Fruit fly (Drosophila melanogaster) whole organism, embryonic: ENCODE measurements around the gene CG10137.

Experiments
- Adf1 ChIP-seq: fragments of 200-800 bp; sonication (Bioruptor generic); IDR thresholded peaks from 2 replicates; pipeline ENCODE4 v1.3.6; 2022; ENCODE audit warnings: missing biosample characterization, missing genetic modification characterization
- Atf-2 ChIP-seq: fragments of 200-800 bp; sonication (Bioruptor generic); optimal IDR thresholded peaks from 2 replicates; lab custom pipeline; 2016; ENCODE audit warnings: missing biosample characterization, missing genetic modification characterization
- Atf6 ChIP-seq: fragments of 200-800 bp; sonication (Bioruptor generic); IDR thresholded peaks from 2 replicates; pipeline ENCODE4 v1.3.6; 2022; ENCODE audit warnings: missing biosample characterization, missing genetic modification characterization
- CG10959 ChIP-seq: fragments of 200-800 bp; sonication (Bioruptor generic); IDR thresholded peaks from 2 replicates; pipeline ENCODE4 v1.3.6; 2022; ENCODE audit warnings: missing biosample characterization, missing genetic modification characterization
- CG12299 ChIP-seq: fragments of 200-800 bp; sonication (Bioruptor generic); optimal IDR thresholded peaks from 2 replicates; lab custom pipeline; 2018; ENCODE audit warnings: missing biosample characterization, mild to moderate bottlenecking, missing genetic modification characterization
- CG13894 ChIP-seq: fragments of 200-800 bp; sonication (Bioruptor generic); optimal IDR thresholded peaks from 3 replicates; lab custom pipeline; 2018; ENCODE audit warnings: missing biosample characterization, mild to moderate bottlenecking, missing genetic modification characterization, moderate library complexity
- CG14710 ChIP-seq: fragments of 200-800 bp; sonication (Bioruptor generic); optimal IDR thresholded peaks from 3 replicates; lab custom pipeline; 2019; ENCODE audit warnings: missing biosample characterization, mild to moderate bottlenecking, missing genetic modification characterization, moderate library complexity
- CG15011 ChIP-seq: fragments of 200-800 bp; sonication (Bioruptor generic); optimal IDR thresholded peaks from 3 replicates; lab custom pipeline; 2018; ENCODE audit warnings: missing biosample characterization, mild to moderate bottlenecking, missing genetic modification characterization
- CG15514 ChIP-seq: fragments of 200-800 bp; sonication (Bioruptor generic); optimal IDR thresholded peaks from 3 replicates; lab custom pipeline; 2017; ENCODE audit warnings: missing biosample characterization, missing genetic modification characterization, mild to moderate bottlenecking, moderate library complexity, missing genetic modification reagents
- CG1603 ChIP-seq: fragments of 200-800 bp; sonication (Bioruptor generic); optimal IDR thresholded peaks from 2 replicates; lab custom pipeline; 2019; ENCODE audit warnings: missing biosample characterization, mild to moderate bottlenecking, missing genetic modification characterization, moderate library complexity
- CG17385 ChIP-seq: fragments of 200-800 bp; sonication (Bioruptor generic); optimal IDR thresholded peaks from 3 replicates; lab custom pipeline; 2018; ENCODE audit warnings: missing biosample characterization, mild to moderate bottlenecking, missing genetic modification characterization
- CG2116 ChIP-seq: fragments of 200-800 bp; sonication (Bioruptor generic); optimal IDR thresholded peaks from 3 replicates; lab custom pipeline; 2018; ENCODE audit warnings: missing biosample characterization, mild to moderate bottlenecking, missing genetic modification characterization
- CG2129 ChIP-seq: fragments of 200-800 bp; sonication (Bioruptor generic); IDR thresholded peaks from 2 replicates; pipeline ENCODE4 v1.3.6; 2022; ENCODE audit warnings: missing biosample characterization, missing genetic modification characterization; ENCODE audit not compliant: partially characterized antibody
- CG2889 ChIP-seq: fragments of 200-800 bp; sonication (Bioruptor generic); IDR thresholded peaks from 3 replicates; pipeline ENCODE4 v1.3.6; 2022; ENCODE audit warnings: missing biosample characterization, missing genetic modification characterization
- CG34224 ChIP-seq: fragments of 200-800 bp; sonication (Bioruptor generic); IDR thresholded peaks from 3 replicates; pipeline ENCODE4 v1.3.6; 2022; ENCODE audit warnings: missing biosample characterization, missing genetic modification characterization; ENCODE audit not compliant: partially characterized antibody
- CG4424 ChIP-seq: fragments of 200-800 bp; sonication (Bioruptor generic); optimal IDR thresholded peaks from 3 replicates; lab custom pipeline; 2016; ENCODE audit warnings: missing biosample characterization, missing genetic modification characterization
- CG6813 ChIP-seq: fragments of 200-800 bp; sonication (Bioruptor generic); optimal IDR thresholded peaks from 2 replicates; lab custom pipeline; 2017; ENCODE audit warnings: missing biosample characterization, missing genetic modification characterization, mild to moderate bottlenecking, moderate library complexity, missing genetic modification reagents
- CG7372 ChIP-seq: fragments of 200-800 bp; sonication (Bioruptor generic); IDR thresholded peaks from 2 replicates; pipeline ENCODE4 v1.3.6; 2022; ENCODE audit warnings: missing biosample characterization, missing genetic modification characterization
- CG7987 ChIP-seq: fragments of 200-800 bp; sonication (Bioruptor generic); optimal IDR thresholded peaks from 2 replicates; lab custom pipeline; 2018; ENCODE audit warnings: missing biosample characterization, mild to moderate bottlenecking, missing genetic modification characterization, moderate library complexity
- CG9932 ChIP-seq: fragments of 200-800 bp; sonication (Bioruptor generic); IDR thresholded peaks from 2 replicates; pipeline ENCODE4 v1.3.6; 2022; ENCODE audit warnings: missing biosample characterization, missing genetic modification characterization
- CoRest ChIP-seq: fragments of 200-800 bp; sonication (Bioruptor generic); optimal IDR thresholded peaks from 3 replicates; lab custom pipeline; 2018; ENCODE audit warnings: missing biosample characterization, mild to moderate bottlenecking, missing genetic modification characterization, moderate library complexity
- Dll ChIP-seq: fragments of 200-800 bp; sonication (Bioruptor generic); IDR thresholded peaks from 4 replicates; pipeline ENCODE4 v1.3.6; 2022; ENCODE audit warnings: missing biosample characterization, missing genetic modification characterization; ENCODE audit not compliant: partially characterized antibody
- Dref ChIP-seq: fragments of 200-800 bp; sonication (Bioruptor generic); IDR thresholded peaks from 2 replicates; pipeline ENCODE4 v1.3.6; 2022; ENCODE audit warnings: missing biosample characterization, missing genetic modification characterization
- E2f2 ChIP-seq: fragments of 200-800 bp; sonication (Bioruptor generic); IDR thresholded peaks from 2 replicates; pipeline ENCODE4 v1.3.6; 2022; ENCODE audit warnings: missing biosample characterization, missing genetic modification characterization
- GATAe ChIP-seq: fragments of 200-800 bp; sonication (Bioruptor generic); conservative IDR thresholded peaks from 2 replicates; pipeline ENCODE4 v1.3.6; 2022; ENCODE audit warnings: missing biosample characterization, missing genetic modification characterization
- Hr51 ChIP-seq, 2 experiments: fragments of 200-800 bp; sonication (Bioruptor generic); optimal IDR thresholded peaks; 2 replicates in 1 of 2; 3 replicates in 1 of 2; lab custom pipeline; 2016 to 2018; ENCODE audit warnings: missing biosample characterization in 2 of 2, missing genetic modification characterization in 2 of 2, mild to moderate bottlenecking in 1 of 2, moderate library complexity in 1 of 2
- Oli ChIP-seq: fragments of 200-800 bp; sonication (Bioruptor generic); optimal IDR thresholded peaks from 2 replicates; lab custom pipeline; 2018; ENCODE audit warnings: missing biosample characterization, mild to moderate bottlenecking, missing genetic modification characterization, moderate library complexity
- Opbp ChIP-seq: fragments of 200-800 bp; sonication (Bioruptor generic); IDR thresholded peaks from 3 replicates; pipeline ENCODE4 v1.3.6; 2022; ENCODE audit warnings: missing biosample characterization, missing genetic modification characterization; ENCODE audit not compliant: partially characterized antibody
- Optix ChIP-seq: fragments of 200-800 bp; sonication (Bioruptor generic); IDR thresholded peaks from 3 replicates; pipeline ENCODE4 v1.3.6; 2022; ENCODE audit warnings: missing biosample characterization, missing genetic modification characterization
- Sry-δ ChIP-seq: fragments of 200-800 bp; sonication (Bioruptor generic); optimal IDR thresholded peaks from 2 replicates; lab custom pipeline; 2016; ENCODE audit warnings: missing biosample characterization, missing genetic modification characterization
- al ChIP-seq: fragments of 200-800 bp; sonication (Bioruptor generic); IDR thresholded peaks from 2 replicates; pipeline ENCODE4 v1.3.6; 2022; ENCODE audit warnings: missing biosample characterization, missing genetic modification characterization
- br ChIP-seq: fragments of >200 bp; optimal IDR thresholded peaks from 2 replicates; lab custom pipeline; 2017
- dmrt11E ChIP-seq: fragments of 200-800 bp; sonication (Bioruptor generic); optimal IDR thresholded peaks from 3 replicates; lab custom pipeline; 2018; ENCODE audit warnings: missing biosample characterization, mild to moderate bottlenecking, missing genetic modification characterization, moderate library complexity
- esg ChIP-seq: fragments of 200-800 bp; sonication (Bioruptor generic); conservative IDR thresholded peaks from 2 replicates; pipeline ENCODE4 v1.3.6; 2022; ENCODE audit warnings: missing biosample characterization, missing genetic modification characterization
- ewg ChIP-seq: fragments of 200-800 bp; sonication (Bioruptor generic); optimal IDR thresholded peaks from 3 replicates; lab custom pipeline; 2017; ENCODE audit warnings: mild to moderate bottlenecking, missing biosample characterization, missing genetic modification reagents, missing genetic modification characterization
- fd102C ChIP-seq: fragments of 200-800 bp; sonication (Bioruptor generic); optimal IDR thresholded peaks from 2 replicates; lab custom pipeline; 2018; ENCODE audit warnings: missing biosample characterization, mild to moderate bottlenecking, missing genetic modification characterization, moderate library complexity
- gfzf ChIP-seq: fragments of 200-800 bp; sonication (Bioruptor generic); optimal IDR thresholded peaks from 2 replicates; lab custom pipeline; 2016; ENCODE audit warnings: missing biosample characterization, mild to moderate bottlenecking, missing genetic modification characterization, moderate library complexity
- ham ChIP-seq: fragments of 200-800 bp; sonication (Bioruptor generic); IDR thresholded peaks from 2 replicates; pipeline ENCODE4 v1.3.6; 2022; ENCODE audit warnings: missing biosample characterization, missing genetic modification characterization
- insv ChIP-seq, 2 experiments: fragments of 200-800 bp; sonication (Bioruptor generic); optimal IDR thresholded peaks; 3 replicates each; lab custom pipeline; 2016 to 2018; ENCODE audit warnings: missing biosample characterization in 2 of 2, missing genetic modification characterization in 2 of 2
- lbe ChIP-seq: fragments of 200-800 bp; sonication (Bioruptor generic); optimal IDR thresholded peaks from 2 replicates; lab custom pipeline; 2016; ENCODE audit warnings: missing biosample characterization, mild to moderate bottlenecking, missing genetic modification characterization
- pfk ChIP-seq: fragments of 200-800 bp; sonication (Bioruptor generic); optimal IDR thresholded peaks from 2 replicates; lab custom pipeline; 2018; ENCODE audit warnings: missing biosample characterization, mild to moderate bottlenecking, missing genetic modification characterization, moderate library complexity
- sc ChIP-seq, 3 experiments: fragments of >200 bp in 2 of 3; fragments of 200-800 bp in 1 of 3; sonication (Bioruptor generic) in 1 of 3; optimal IDR thresholded peaks; 2 replicates in 2 of 3; 3 replicates in 1 of 3; lab custom pipeline; 2017; ENCODE audit warnings: mild to moderate bottlenecking in 1 of 3, missing biosample characterization in 1 of 3, missing genetic modification characterization in 1 of 3, missing genetic modification reagents in 1 of 3
- sens ChIP-seq: fragments of 200-800 bp; sonication (Bioruptor generic); peaks from one replicate; lab custom pipeline; 2016; ENCODE audit warnings: missing biosample characterization, missing genetic modification characterization
- stwl ChIP-seq: fragments of 200-800 bp; sonication (Bioruptor generic); optimal IDR thresholded peaks from 3 replicates; lab custom pipeline; 2018; ENCODE audit warnings: missing biosample characterization, mild to moderate bottlenecking, missing genetic modification characterization, moderate library complexity
- tna ChIP-seq: fragments of 200-800 bp; sonication (Bioruptor generic); IDR thresholded peaks from 2 replicates; pipeline ENCODE4 v1.3.6; 2022; ENCODE audit warnings: missing biosample characterization, missing genetic modification characterization; ENCODE audit not compliant: partially characterized antibody
- trem ChIP-seq: fragments of 200-800 bp; optimal IDR thresholded peaks from 3 replicates; lab custom pipeline; 2019; ENCODE audit warnings: missing biosample characterization, mild to moderate bottlenecking, missing genetic modification characterization, moderate library complexity
- usp ChIP-seq: fragments of >200 bp; optimal IDR thresholded peaks from 2 replicates; lab custom pipeline; 2017; ENCODE audit warnings: missing biosample characterization, missing genetic modification characterization
- wek ChIP-seq: fragments of 200-800 bp; sonication (Bioruptor generic); optimal IDR thresholded peaks from 3 replicates; lab custom pipeline; 2018; ENCODE audit warnings: missing biosample characterization, mild to moderate bottlenecking, missing genetic modification characterization, moderate library complexity
- yki ChIP-seq: fragments of >200 bp; optimal IDR thresholded peaks from 3 replicates; lab custom pipeline; 2018
- zen ChIP-seq: fragments of 200-800 bp; sonication (Bioruptor generic); optimal IDR thresholded peaks from 3 replicates; lab custom pipeline; 2018; ENCODE audit warnings: missing biosample characterization, mild to moderate bottlenecking, missing genetic modification characterization, moderate library complexity

CG10137 gene

dm6 chr2L:19530092-19530491 is 3.6 kb downstream of the CG10137 start, which contains the start of gene CG10165 (continued):
- TF ChIP-seq CG1603 (tag; lab: Kevin White, UChicago) = peak; percentile 16
- TF ChIP-seq CG15011 = no peak
- peak; percentile 5 for TF ChIP-seq Sry-δ (GFP tag; lab: Kevin White, UChicago)
- peak; percentile 4 for TF ChIP-seq CoRest (tag; lab: Kevin White, UChicago)
- TF ChIP-seq CG7372 = no peak
- peak; percentile 45; the same call in 2 of the 4 replicates for TF ChIP-seq Dll
- peak; percentile 26 for TF ChIP-seq CG14710 (tag; lab: Kevin White, UChicago)
- no peak for TF ChIP-seq CG2889 (GFP tag; lab: Robert Waterston, UW)
- peak; percentile 19 for TF ChIP-seq lbe (GFP tag; lab: Kevin White, UChicago)
- TF ChIP-seq CG15514 (GFP tag; lab: Kevin White, UChicago) = peak; percentile 22
- TF ChIP-seq trem (tag; lab: Kevin White, UChicago) = peak; percentile 3
- TF ChIP-seq gfzf (GFP tag; lab: Kevin White, UChicago) = peak; percentile 7
- no peak for TF ChIP-seq CG10959 (GFP tag; lab: Robert Waterston, UW)
- peak; percentile 95 for TF ChIP-seq CG2116 (GFP tag; lab: Kevin White, UChicago)
- TF ChIP-seq CG6813 (GFP tag; lab: Kevin White, UChicago) = no peak
- TF ChIP-seq CG2129 = no peak
- TF ChIP-seq stwl (tag; lab: Kevin White, UChicago) = peak; percentile 49
- TF ChIP-seq zen = peak; percentile 56
- TF ChIP-seq ewg (GFP tag; lab: Kevin White, UChicago) = peak; percentile 33
- 0 out of 2 replicates have a peak, but pooled peaks have one; percentile 12 for TF ChIP-seq E2f2
- peak; percentile 45; the same call in 1 of the 2 replicates for TF ChIP-seq Atf6 (GFP tag; lab: Robert Waterston, UW)
- peak; percentile 70 for TF ChIP-seq sens (GFP tag; lab: Kevin White, UChicago)

- TF ChIP-seq fd102C = no peak
- TF ChIP-seq Adf1 (GFP tag; lab: Robert Waterston, UW) = peak; percentile 91
- TF ChIP-seq CG6813 (GFP tag; lab: Kevin White, UChicago) = peak; percentile 72
- TF ChIP-seq CG9932 (GFP tag; lab: Robert Waterston, UW) = peak; percentile 85
- peak; percentile 35; the same call in 1 of the 2 replicates for TF ChIP-seq Dref (GFP tag; lab: Robert Waterston, UW)
- peak; percentile 38 for TF ChIP-seq CG13894 (tag; lab: Kevin White, UChicago)
- peak; percentile 45 for TF ChIP-seq CG12299 (tag; lab: Kevin White, UChicago)
- TF ChIP-seq GATAe (GFP tag; lab: Robert Waterston, UW) = no peak
- TF ChIP-seq al = peak; percentile 51
- TF ChIP-seq ham = no peak
- TF ChIP-seq CG4424 (GFP tag; lab: Kevin White, UChicago) = peak; percentile 86
- TF ChIP-seq Hr51 (GFP tag; optimal IDR thresholded peaks at IDR 0.05; lab: Kevin White, UChicago) = peak; percentile 75 to 76
- peak; percentile 65; the same call in 2 of the 3 replicates for TF ChIP-seq Opbp
- TF ChIP-seq Optix (GFP tag; lab: Robert Waterston, UW) = peak; percentile 68
- peak; percentile 23 for TF ChIP-seq pfk
- no peak for TF ChIP-seq br (lab: Kevin White, UChicago)
- TF ChIP-seq wek (GFP tag; lab: Kevin White, UChicago) = peak; percentile 54
- peak; percentile 84 for TF ChIP-seq Oli (tag; lab: Kevin White, UChicago)
- no peak for TF ChIP-seq tna
- TF ChIP-seq CG34224 = peak; percentile 47
- no peak for TF ChIP-seq esg (GFP tag; lab: Robert Waterston, UW)
- TF ChIP-seq CG7987 (GFP tag; lab: Kevin White, UChicago) = peak; percentile 73
- no peak for TF ChIP-seq yki (lab: Kevin White, UChicago)
- peak; percentile 65 for TF ChIP-seq Atf-2 (GFP tag; lab: Kevin White, UChicago)
- TF ChIP-seq sc (optimal IDR thresholded peaks at IDR 0.05; lab: Kevin White, UChicago) = no peak
- TF ChIP-seq sc (GFP tag; optimal IDR thresholded peaks at IDR 0.05; lab: Kevin White, UChicago) = peak; percentile 55
- peak in 1 of 2 experiments; percentile 25 for TF ChIP-seq insv (GFP tag; optimal IDR thresholded peaks at IDR 0.05; lab: Kevin White, UChicago)
- no peak for TF ChIP-seq usp (GFP tag; lab: Kevin White, UChicago)
- peak; percentile 78 for TF ChIP-seq CG17385 (GFP tag; lab: Kevin White, UChicago)
- TF ChIP-seq dmrt11E (tag; lab: Kevin White, UChicago) = peak; percentile 81
These were observed 6.8 kb downstream of the CG10137 start, which contains the start of gene CG33116 for dm6 chr2L:19533247-19533646. TSS of gene CG33116 (plus strand) at chr2L:19533479.
